Fruit fly (Drosophila melanogaster) whole organism, embryonic: ENCODE results near the gene Edg78E.

Source experiments
- Abd-B ChIP-seq: fragments of 200-800 bp; sonication (Bioruptor generic); optimal IDR thresholded peaks from 2 replicates; lab custom pipeline; 2018; ENCODE audit warnings: missing biosample characterization, mild to moderate bottlenecking, missing genetic modification characterization, moderate library complexity
- Atf-2 ChIP-seq: fragments of 200-800 bp; sonication (Bioruptor generic); optimal IDR thresholded peaks from 2 replicates; lab custom pipeline; 2016; ENCODE audit warnings: missing biosample characterization, missing genetic modification characterization
- CG10147 ChIP-seq: fragments of 200-800 bp; sonication (Bioruptor generic); optimal IDR thresholded peaks from 2 replicates; lab custom pipeline; 2019; ENCODE audit warnings: missing biosample characterization, mild to moderate bottlenecking, missing genetic modification characterization, moderate library complexity
- CG10321 ChIP-seq: fragments of 200-800 bp; sonication (Bioruptor generic); IDR thresholded peaks from 2 replicates; pipeline ENCODE4 v1.3.6; 2022; ENCODE audit warnings: missing biosample characterization, missing genetic modification characterization
- CG11247 ChIP-seq: fragments of 200-800 bp; sonication (Bioruptor generic); IDR thresholded peaks from 2 replicates; pipeline ENCODE4 v1.3.6; 2022; ENCODE audit warnings: missing biosample characterization, missing genetic modification characterization
- CG11398 ChIP-seq: fragments of 200-800 bp; sonication (Bioruptor generic); optimal IDR thresholded peaks from 2 replicates; lab custom pipeline; 2016; ENCODE audit warnings: missing biosample characterization, missing genetic modification characterization
- CG11723 ChIP-seq: fragments of 200-800 bp; sonication (Bioruptor generic); optimal IDR thresholded peaks from 2 replicates; lab custom pipeline; 2017; ENCODE audit warnings: missing biosample characterization, mild to moderate bottlenecking, missing genetic modification characterization
- CG12219 ChIP-seq: fragments of 200-800 bp; sonication (Bioruptor generic); optimal IDR thresholded peaks from 3 replicates; lab custom pipeline; 2018; ENCODE audit warnings: missing biosample characterization, mild to moderate bottlenecking, missing genetic modification characterization
- CG1647 ChIP-seq: fragments of 200-800 bp; sonication (Bioruptor generic); optimal IDR thresholded peaks from 3 replicates; lab custom pipeline; 2016; ENCODE audit warnings: missing biosample characterization, missing genetic modification characterization
- CG18619 ChIP-seq: fragments of 200-800 bp; sonication (Bioruptor generic); optimal IDR thresholded peaks from 3 replicates; lab custom pipeline; 2017; ENCODE audit warnings: missing biosample characterization, mild to moderate bottlenecking, missing genetic modification characterization
- CG18764 ChIP-seq: fragments of 200-800 bp; sonication (Bioruptor generic); optimal IDR thresholded peaks from 3 replicates; lab custom pipeline; 2016; ENCODE audit warnings: missing biosample characterization, missing genetic modification characterization
- CG2116 ChIP-seq: fragments of 200-800 bp; sonication (Bioruptor generic); optimal IDR thresholded peaks from 3 replicates; lab custom pipeline; 2018; ENCODE audit warnings: missing biosample characterization, mild to moderate bottlenecking, missing genetic modification characterization
- CG2120 ChIP-seq: fragments of 200-800 bp; sonication (Bioruptor generic); optimal IDR thresholded peaks from 3 replicates; lab custom pipeline; 2016; ENCODE audit warnings: missing biosample characterization, missing genetic modification characterization
- CG34376 ChIP-seq: fragments of 200-800 bp; sonication (Bioruptor generic); optimal IDR thresholded peaks from 2 replicates; lab custom pipeline; 2018; ENCODE audit warnings: missing biosample characterization, mild to moderate bottlenecking, missing genetic modification characterization
- CG43689 ChIP-seq: fragments of 200-800 bp; sonication (Bioruptor generic); IDR thresholded peaks from 2 replicates; pipeline ENCODE4 v1.3.6; 2022; ENCODE audit warnings: missing biosample characterization, missing genetic modification characterization
- CG4617 ChIP-seq: fragments of 200-800 bp; sonication (Bioruptor generic); optimal IDR thresholded peaks from 3 replicates; lab custom pipeline; 2016; ENCODE audit warnings: missing biosample characterization, missing genetic modification characterization, borderline replicate concordance
- CG6683 ChIP-seq: fragments of 200-800 bp; sonication (Bioruptor generic); optimal IDR thresholded peaks from 2 replicates; lab custom pipeline; 2017; ENCODE audit warnings: missing biosample characterization, mild to moderate bottlenecking, missing genetic modification characterization, missing genetic modification reagents
- CG7556 ChIP-seq: fragments of 200-800 bp; sonication (Bioruptor generic); optimal IDR thresholded peaks from 2 replicates; lab custom pipeline; 2017; ENCODE audit warnings: missing biosample characterization, mild to moderate bottlenecking, missing genetic modification characterization
- Dll ChIP-seq: fragments of 200-800 bp; sonication (Bioruptor generic); IDR thresholded peaks from 4 replicates; pipeline ENCODE4 v1.3.6; 2022; ENCODE audit warnings: missing biosample characterization, missing genetic modification characterization; ENCODE audit not compliant: partially characterized antibody
- Doc2 ChIP-seq: fragments of 200-800 bp; sonication (Bioruptor generic); IDR thresholded peaks from 2 replicates; pipeline ENCODE4 v1.3.6; 2022; ENCODE audit warnings: missing biosample characterization, missing genetic modification characterization
- Dp ChIP-seq: fragments of 200-800 bp; sonication (Bioruptor generic); optimal IDR thresholded peaks from 2 replicates; lab custom pipeline; 2018; ENCODE audit warnings: missing biosample characterization, mild to moderate bottlenecking, missing genetic modification characterization, moderate library complexity
- Elba2 ChIP-seq: fragments of 200-800 bp; sonication (Bioruptor generic); optimal IDR thresholded peaks from 3 replicates; lab custom pipeline; 2016; ENCODE audit warnings: missing biosample characterization, missing genetic modification characterization
- HLH3B ChIP-seq: fragments of 200-800 bp; sonication (Bioruptor generic); IDR thresholded peaks from 2 replicates; pipeline ENCODE4 v1.3.6; 2022; ENCODE audit warnings: missing biosample characterization, missing genetic modification characterization
- Hand ChIP-seq: fragments of 200-800 bp; sonication (Bioruptor generic); optimal IDR thresholded peaks from 2 replicates; lab custom pipeline; 2017; ENCODE audit warnings: mild to moderate bottlenecking, missing biosample characterization, missing genetic modification reagents, missing genetic modification characterization
- NC2α ChIP-seq: fragments of 200-800 bp; sonication (Bioruptor generic); optimal IDR thresholded peaks from 2 replicates; lab custom pipeline; 2016; ENCODE audit warnings: missing biosample characterization, missing genetic modification characterization
- Nf-YC ChIP-seq: fragments of 200-800 bp; optimal IDR thresholded peaks from 3 replicates; lab custom pipeline; 2019; ENCODE audit warnings: missing biosample characterization, mild to moderate bottlenecking, missing genetic modification characterization, moderate library complexity
- Oli ChIP-seq: fragments of 200-800 bp; sonication (Bioruptor generic); optimal IDR thresholded peaks from 2 replicates; lab custom pipeline; 2018; ENCODE audit warnings: missing biosample characterization, mild to moderate bottlenecking, missing genetic modification characterization, moderate library complexity
- Sry-β ChIP-seq: fragments of 200-800 bp; sonication (Bioruptor generic); optimal IDR thresholded peaks from 2 replicates; lab custom pipeline; 2018; ENCODE audit warnings: missing biosample characterization, mild to moderate bottlenecking, missing genetic modification characterization, moderate library complexity
- Vsx1 ChIP-seq: fragments of 200-800 bp; sonication (Bioruptor generic); optimal IDR thresholded peaks from 2 replicates; lab custom pipeline; 2017; ENCODE audit warnings: missing biosample characterization, mild to moderate bottlenecking, missing genetic modification characterization, missing genetic modification reagents
- Xbp1 ChIP-seq: fragments of 200-800 bp; sonication (Bioruptor generic); optimal IDR thresholded peaks from 3 replicates; lab custom pipeline; 2016; ENCODE audit warnings: missing biosample characterization, mild to moderate bottlenecking, missing genetic modification characterization
- aop ChIP-seq: fragments of 200-800 bp; sonication (Bioruptor generic); IDR thresholded peaks from 2 replicates; pipeline ENCODE4 v1.3.6; 2022; ENCODE audit warnings: missing biosample characterization, missing genetic modification characterization
- ap ChIP-seq: fragments of 200-800 bp; sonication (Bioruptor generic); IDR thresholded peaks from 2 replicates; pipeline ENCODE4 v1.3.6; 2022; ENCODE audit warnings: missing biosample characterization, missing genetic modification characterization
- bsh ChIP-seq, 2 experiments: fragments of 200-800 bp; sonication (Bioruptor generic); optimal IDR thresholded peaks; 2 replicates each; lab custom pipeline; 2017 to 2018; ENCODE audit warnings: mild to moderate bottlenecking in 2 of 2, missing biosample characterization in 2 of 2, missing genetic modification characterization in 2 of 2, moderate library complexity in 1 of 2
- chm ChIP-seq: fragments of 200-800 bp; sonication (Bioruptor generic); IDR thresholded peaks from 2 replicates; pipeline ENCODE4 v1.3.6; 2022; ENCODE audit warnings: missing biosample characterization, missing genetic modification characterization
- emc ChIP-seq: fragments of 200-800 bp; sonication (Bioruptor generic); optimal IDR thresholded peaks from 2 replicates; lab custom pipeline; 2016; ENCODE audit warnings: missing biosample characterization, missing genetic modification characterization
- en ChIP-seq: fragments of 200-800 bp; sonication (Bioruptor generic); optimal IDR thresholded peaks from 2 replicates; lab custom pipeline; 2016; ENCODE audit warnings: missing biosample characterization, missing genetic modification characterization
- eve ChIP-seq, 2 experiments: fragments of >200 bp; optimal IDR thresholded peaks; 2 replicates each; lab custom pipeline; 2017; ENCODE audit warnings: missing biosample characterization in 2 of 2, missing genetic modification characterization in 2 of 2
- fd96Cb ChIP-seq: fragments of 200-800 bp; sonication (Bioruptor generic); optimal IDR thresholded peaks from 2 replicates; lab custom pipeline; 2018; ENCODE audit warnings: missing biosample characterization, mild to moderate bottlenecking, missing genetic modification characterization, moderate library complexity
- inv ChIP-seq: fragments of 200-800 bp; sonication (Bioruptor generic); IDR thresholded peaks from 2 replicates; pipeline ENCODE4 v1.3.6; 2022; ENCODE audit warnings: missing biosample characterization, missing genetic modification characterization; ENCODE audit not compliant: partially characterized antibody
- jigr1 ChIP-seq: fragments of 200-800 bp; sonication (Bioruptor generic); IDR thresholded peaks from 3 replicates; pipeline ENCODE4 v1.3.6; 2022; ENCODE audit warnings: missing biosample characterization, missing genetic modification characterization
- ken ChIP-seq: fragments of 200-800 bp; sonication (Bioruptor generic); IDR thresholded peaks from 3 replicates; pipeline ENCODE4 v1.3.6; 2022; ENCODE audit warnings: missing biosample characterization, missing genetic modification characterization
- maf-S ChIP-seq: fragments of 200-800 bp; sonication (Bioruptor generic); optimal IDR thresholded peaks from 2 replicates; lab custom pipeline; 2016; ENCODE audit warnings: missing biosample characterization, missing genetic modification characterization
- mld ChIP-seq: fragments of 200-800 bp; sonication (Bioruptor generic); IDR thresholded peaks from 3 replicates; pipeline ENCODE4 v1.3.6; 2022; ENCODE audit warnings: missing biosample characterization, missing genetic modification characterization; ENCODE audit not compliant: partially characterized antibody
- sima ChIP-seq: fragments of 200-800 bp; sonication (Bioruptor generic); optimal IDR thresholded peaks from 2 replicates; lab custom pipeline; 2016; ENCODE audit warnings: missing biosample characterization, missing genetic modification characterization
- slp2 ChIP-seq: fragments of 200-800 bp; sonication (Bioruptor generic); optimal IDR thresholded peaks from 2 replicates; lab custom pipeline; 2016; ENCODE audit warnings: missing biosample characterization, missing genetic modification characterization
- ssp ChIP-seq: fragments of 200-800 bp; sonication (Bioruptor generic); IDR thresholded peaks from 2 replicates; pipeline ENCODE4 v1.3.6; 2022; ENCODE audit warnings: missing biosample characterization, missing genetic modification characterization
- stc ChIP-seq: fragments of 200-800 bp; sonication (Bioruptor generic); IDR thresholded peaks from 2 replicates; pipeline ENCODE4 v1.3.6; 2022; ENCODE audit warnings: missing biosample characterization, missing genetic modification characterization
- wor ChIP-seq: fragments of 200-800 bp; sonication (Bioruptor generic); IDR thresholded peaks from 2 replicates; pipeline ENCODE4 v1.3.6; 2022; ENCODE audit warnings: missing biosample characterization, missing genetic modification characterization

The Edg78E gene

DNA sequence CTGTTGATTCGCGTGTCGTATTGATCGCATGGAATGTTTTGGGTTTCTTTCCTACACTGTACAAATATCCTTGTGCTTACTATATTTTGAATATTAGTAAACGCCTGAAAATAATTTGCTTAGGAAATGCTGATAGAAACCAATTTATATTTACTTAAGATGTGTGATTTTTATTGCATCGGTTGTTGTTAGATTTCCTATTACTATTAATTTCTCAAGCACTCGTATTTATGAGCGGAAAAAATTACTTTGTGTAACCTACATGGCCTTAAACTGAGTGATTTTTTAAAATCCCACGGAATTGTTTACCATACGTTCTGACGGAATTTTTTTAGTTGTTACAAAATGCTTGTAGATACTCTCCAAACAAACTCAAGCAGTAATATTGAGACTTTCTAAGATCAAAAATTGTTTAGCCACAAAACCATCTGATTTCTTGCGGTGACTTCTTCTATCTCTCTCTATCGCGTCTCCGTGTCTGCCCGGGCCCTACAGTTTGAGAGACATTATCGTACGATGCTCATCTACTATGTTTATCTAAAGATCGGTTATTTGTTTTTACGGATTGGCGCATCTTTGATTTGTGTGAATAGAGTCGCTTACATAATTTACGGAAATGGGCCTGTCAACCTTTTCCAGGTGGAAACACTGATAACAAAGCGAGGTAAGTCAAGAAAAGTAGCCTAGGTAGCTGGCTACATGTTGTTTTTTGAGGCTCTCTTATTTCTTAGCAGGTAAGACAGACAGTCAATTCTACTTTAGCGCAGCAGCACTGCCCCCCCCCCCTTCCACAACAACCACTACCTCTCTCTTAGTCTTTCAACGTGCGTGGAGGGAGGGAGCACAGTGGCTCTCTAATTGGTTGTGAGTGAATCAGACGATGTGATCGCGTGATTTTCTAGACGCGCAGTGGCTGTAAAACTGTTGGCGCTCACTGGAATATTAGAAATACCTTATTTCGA is 21.0 kb downstream of the Edg78E start (continued):
- TF ChIP-seq ssp (GFP tag; lab: Robert Waterston, UW) = no peak
- TF ChIP-seq Vsx1 (GFP tag; lab: Kevin White, UChicago) = peak; percentile 55
- peak; percentile 48 for TF ChIP-seq slp2 (GFP tag; lab: Kevin White, UChicago)
- TF ChIP-seq CG11398 (GFP tag; lab: Kevin White, UChicago) = peak; percentile 35
- TF ChIP-seq maf-S (GFP tag; lab: Kevin White, UChicago) = peak; percentile 37
- peak; percentile 5; the same call in 1 of the 2 replicates for TF ChIP-seq HLH3B (GFP tag; lab: Robert Waterston, UW)
- TF ChIP-seq inv = no peak
- TF ChIP-seq CG34376 = peak; percentile 17
- TF ChIP-seq Oli (tag; lab: Kevin White, UChicago) = peak; percentile 78
- TF ChIP-seq Atf-2 = peak; percentile 65
- TF ChIP-seq CG4617 = no peak
- no peak for TF ChIP-seq jigr1
- no peak for TF ChIP-seq ap
- no peak for TF ChIP-seq Elba2
- peak in 1 of 2 experiments; percentile 92 for TF ChIP-seq eve (GFP tag; optimal IDR thresholded peaks at IDR 0.05; lab: Kevin White, UChicago)
- peak; percentile 80 for TF ChIP-seq CG7556 (GFP tag; lab: Kevin White, UChicago)
- no peak for TF ChIP-seq wor (GFP tag; lab: Robert Waterston, UW)
- TF ChIP-seq aop (GFP tag; lab: Robert Waterston, UW) = no peak
- no peak for TF ChIP-seq NC2α (GFP tag; lab: Kevin White, UChicago)
- TF ChIP-seq sima = peak; percentile 25
- 0 out of 2 replicates have a peak, but pooled peaks have one; percentile 14 for TF ChIP-seq stc (GFP tag; lab: Robert Waterston, UW)
- TF ChIP-seq ken = no peak
- peak; percentile 76 for TF ChIP-seq CG2120 (GFP tag; lab: Kevin White, UChicago)
- TF ChIP-seq Dp = peak; percentile 32
- peak; percentile 24 for TF ChIP-seq CG2116
- peak; percentile 24 for TF ChIP-seq CG12219
- no peak for TF ChIP-seq CG6683 (GFP tag; lab: Kevin White, UChicago)
- no peak for TF ChIP-seq Sry-β (GFP tag; lab: Kevin White, UChicago)
- peak; percentile 38 for TF ChIP-seq en
- peak; percentile 31; the same call in 1 of the 2 replicates for TF ChIP-seq CG43689 (GFP tag; lab: Robert Waterston, UW)
- peak; percentile 41 for TF ChIP-seq CG10147
- TF ChIP-seq chm = peak; percentile 19; the same call in 1 of the 2 replicates
- no peak for TF ChIP-seq CG18764
- no peak for TF ChIP-seq CG1647
- peak; percentile 21 for TF ChIP-seq Hand (GFP tag; lab: Kevin White, UChicago)
- peak; percentile 63 for TF ChIP-seq fd96Cb
- peak; percentile 59 for TF ChIP-seq CG18619 (GFP tag; lab: Kevin White, UChicago)
- no peak for TF ChIP-seq emc
- TF ChIP-seq CG10321 (GFP tag; lab: Robert Waterston, UW) = no peak
- no peak for TF ChIP-seq Dll (GFP tag; lab: Robert Waterston, UW)
- TF ChIP-seq CG11723 (GFP tag; lab: Kevin White, UChicago) = peak; percentile 50
- TF ChIP-seq Xbp1 (GFP tag; lab: Kevin White, UChicago) = peak; percentile 68
- TF ChIP-seq mld (GFP tag; lab: Robert Waterston, UW) = no peak
- TF ChIP-seq Doc2 (GFP tag; lab: Robert Waterston, UW) = no peak
- TF ChIP-seq bsh (GFP tag; optimal IDR thresholded peaks at IDR 0.05; lab: Kevin White, UChicago) = peak in 1 of 2 experiments; percentile 41
- no peak for TF ChIP-seq CG11247 (GFP tag; lab: Robert Waterston, UW)
- TF ChIP-seq Nf-YC = peak; percentile 36
- TF ChIP-seq Abd-B (GFP tag; lab: Kevin White, UChicago) = peak; percentile 20
